ENCODE assay signal across 4 fruit fly cellular contexts in genomic region chr2L:6673211-6674012, dm6.
TF ChIP-seq lines count a peak whose summit lies in the region.

Gene Spn27A (minus strand): TSS chr2L:6673347.

TF ChIP-seq in whole organism, adult, 20 proteins besides CTCF, POLR2A, EP300 and RAD21 (continued from another document):
- TF ChIP-seq toe (GFP tag; optimal IDR thresholded peaks at IDR 0.05; lab: Kevin White, UChicago) (no peak), CG14711 (tag; optimal IDR thresholded peaks at IDR 0.05; lab: Kevin White, UChicago) (peak; percentile 61)

TF ChIP-seq in whole organism, embryonic, 481 proteins besides CTCF, POLR2A, EP300 and RAD21 (continued from another document and continues in another):
- TF ChIP-seq nerfin-1 (tag; optimal IDR thresholded peaks at IDR 0.05; lab: Kevin White, UChicago) (peak; percentile 76), CG8765 (GFP tag; IDR thresholded peaks at IDR 0.05; lab: Robert Waterston, UW) (no peak), CG14014 (GFP tag; IDR thresholded peaks at IDR 0.05; lab: Robert Waterston, UW) (0 out of 2 replicates have a peak, but pooled peaks have one; percentile 13), Ets97D (GFP tag; optimal IDR thresholded peaks at IDR 0.05; lab: Kevin White, UChicago) (peak; percentile 65), Atf3 (GFP tag; optimal IDR thresholded peaks at IDR 0.05; lab: Kevin White, UChicago) (peak; percentile 50), CG3726 (GFP tag; IDR thresholded peaks at IDR 0.05; lab: Robert Waterston, UW) (no peak; the same call in 2 of the 3 replicates), CG11456 (GFP tag; IDR thresholded peaks at IDR 0.05; lab: Robert Waterston, UW) (no peak), rib (GFP tag; IDR thresholded peaks at IDR 0.05; lab: Robert Waterston, UW) (0 out of 2 replicates have a peak, but pooled peaks have one; percentile 17), nmo (GFP tag; optimal IDR thresholded peaks at IDR 0.05; lab: Kevin White, UChicago) (peak; percentile 77), CG5245 (GFP tag; optimal IDR thresholded peaks at IDR 0.05; lab: Kevin White, UChicago) (no peak), BEAF-32 (GFP tag; optimal IDR thresholded peaks at IDR 0.05; lab: Kevin White, UChicago) (peak; percentile 42), ranshi (GFP tag; IDR thresholded peaks at IDR 0.05; lab: Robert Waterston, UW) (no peak), CG1602 (GFP tag; optimal IDR thresholded peaks at IDR 0.05; lab: Kevin White, UChicago) (peak; percentile 46), pfk (GFP tag; optimal IDR thresholded peaks at IDR 0.05; lab: Kevin White, UChicago) (no peak), CG9932 (GFP tag; IDR thresholded peaks at IDR 0.05; lab: Robert Waterston, UW) (peak; percentile 42; the same call in 1 of the 2 replicates), Hand (GFP tag; optimal IDR thresholded peaks at IDR 0.05; lab: Kevin White, UChicago) (no peak), Hey (tag; optimal IDR thresholded peaks at IDR 0.05; lab: Kevin White, UChicago) (no peak), Gsc (GFP tag; IDR thresholded peaks at IDR 0.05; lab: Robert Waterston, UW) (no peak), zen (tag; optimal IDR thresholded peaks at IDR 0.05; lab: Kevin White, UChicago) (peak; percentile 50), dmrt99B (tag; optimal IDR thresholded peaks at IDR 0.05; lab: Kevin White, UChicago) (no peak), CG18619 (GFP tag; optimal IDR thresholded peaks at IDR 0.05; lab: Kevin White, UChicago) (no peak), Myb (GFP tag; optimal IDR thresholded peaks at IDR 0.05; lab: Kevin White, UChicago) (peak; percentile 79), Side (GFP tag; optimal IDR thresholded peaks at IDR 0.05; lab: Kevin White, UChicago) (peak; percentile 54), CG32532 (GFP tag; IDR thresholded peaks at IDR 0.05; lab: Robert Waterston, UW) (no peak; the same call in 1 of the 2 replicates), sens (GFP tag; lab: Kevin White, UChicago) (peak; percentile 97), CG12744 (GFP tag; optimal IDR thresholded peaks at IDR 0.05; lab: Kevin White, UChicago) (no peak), Mes4 (GFP tag; optimal IDR thresholded peaks at IDR 0.05; lab: Kevin White, UChicago) (peak; percentile 27), stwl (tag; optimal IDR thresholded peaks at IDR 0.05; lab: Kevin White, UChicago) (peak; percentile 90), pho (GFP tag; optimal IDR thresholded peaks at IDR 0.05; lab: Kevin White, UChicago) (peak; percentile 51), jumu (GFP tag; optimal IDR thresholded peaks at IDR 0.05; lab: Kevin White, UChicago) (peak; percentile 31), wor (GFP tag; IDR thresholded peaks at IDR 0.05; lab: Robert Waterston, UW) (no peak; the same call in 1 of the 2 replicates), CG4360 (GFP tag; IDR thresholded peaks at IDR 0.05; lab: Robert Waterston, UW) (peak; percentile 5; the same call in 1 of the 2 replicates), bcd (GFP tag; optimal IDR thresholded peaks at IDR 0.05; lab: Kevin White, UChicago) (no peak), CG2678 (tag; optimal IDR thresholded peaks at IDR 0.05; lab: Kevin White, UChicago) (peak; percentile 74), CG7556 (GFP tag; optimal IDR thresholded peaks at IDR 0.05; lab: Kevin White, UChicago) (peak; percentile 68), dysf (GFP tag; IDR thresholded peaks at IDR 0.05; lab: Robert Waterston, UW) (peak; percentile 54), Antp (GFP tag; optimal IDR thresholded peaks at IDR 0.05; lab: Kevin White, UChicago) (peak; percentile 50), CG1024 (GFP tag; IDR thresholded peaks at IDR 0.05; lab: Robert Waterston, UW) (no peak), TFAM (GFP tag; optimal IDR thresholded peaks at IDR 0.05; lab: Kevin White, UChicago) (no peak), Tbp (GFP tag; optimal IDR thresholded peaks at IDR 0.05; lab: Kevin White, UChicago) (no peak), amos (GFP tag; IDR thresholded peaks at IDR 0.05; lab: Robert Waterston, UW; ENCODE audit: partially characterized antibody) (peak; percentile 45; the same call in 1 of the 2 replicates), org-1 (GFP tag; optimal IDR thresholded peaks at IDR 0.05; lab: Kevin White, UChicago) (peak; percentile 23), Spps (tag; optimal IDR thresholded peaks at IDR 0.05; lab: Kevin White, UChicago) (peak; percentile 36)

TF ChIP-seq in whole organism, prepupa, 60 proteins besides CTCF, POLR2A, EP300 and RAD21 (continued from another document):
- TF ChIP-seq CG3919 (GFP tag; optimal IDR thresholded peaks at IDR 0.05; lab: Kevin White, UChicago) (no peak), CG6808 (GFP tag; optimal IDR thresholded peaks at IDR 0.05; lab: Kevin White, UChicago) (no peak), CG6276 (GFP tag; optimal IDR thresholded peaks at IDR 0.05; lab: Kevin White, UChicago) (no peak), esn (GFP tag; optimal IDR thresholded peaks at IDR 0.05; lab: Kevin White, UChicago) (peak; percentile 78), Ets21C (GFP tag; optimal IDR thresholded peaks at IDR 0.05; lab: Kevin White, UChicago) (peak; percentile 45), ss (GFP tag; optimal IDR thresholded peaks at IDR 0.05; lab: Kevin White, UChicago) (no peak), CG11902 (GFP tag; optimal IDR thresholded peaks at IDR 0.05; lab: Kevin White, UChicago) (no peak), svp (GFP tag; lab: Kevin White, UChicago) (no peak), CG11294 (GFP tag; IDR thresholded peaks at IDR 0.05; lab: Robert Waterston, UW) (peak; percentile 52; the same call in 1 of the 2 replicates), CG3032 (tag; optimal IDR thresholded peaks at IDR 0.05; lab: Kevin White, UChicago) (peak; percentile 73), CG4318 (GFP tag; optimal IDR thresholded peaks at IDR 0.05; lab: Kevin White, UChicago) (no peak), fd59A (GFP tag; optimal IDR thresholded peaks at IDR 0.05; lab: Kevin White, UChicago) (peak; percentile 60), Hr4 (GFP tag; optimal IDR thresholded peaks at IDR 0.05; lab: Kevin White, UChicago) (peak; percentile 88), CG16779 (tag; optimal IDR thresholded peaks at IDR 0.05; lab: Kevin White, UChicago) (no peak), Eip75B (GFP tag; optimal IDR thresholded peaks at IDR 0.05; lab: Kevin White, UChicago) (no peak), acj6 (GFP tag; optimal IDR thresholded peaks at IDR 0.05; lab: Kevin White, UChicago) (peak; percentile 78), salr (GFP tag; optimal IDR thresholded peaks at IDR 0.05; lab: Kevin White, UChicago) (no peak), CG11762 (GFP tag; optimal IDR thresholded peaks at IDR 0.05; lab: Kevin White, UChicago; ENCODE audit: insufficient read depth) (peak; percentile 60), Eip93F (GFP tag; optimal IDR thresholded peaks at IDR 0.05; lab: Kevin White, UChicago) (no peak), CG6792 (GFP tag; optimal IDR thresholded peaks at IDR 0.05; lab: Kevin White, UChicago) (peak; percentile 65), Blimp-1 (GFP tag; optimal IDR thresholded peaks at IDR 0.05; lab: Kevin White, UChicago) (peak; percentile 20), CG10669 (GFP tag; optimal IDR thresholded peaks at IDR 0.05; lab: Kevin White, UChicago) (no peak), CG6163 (GFP tag; IDR thresholded peaks at IDR 0.05; lab: Robert Waterston, UW) (no peak; the same call in 2 of the 3 replicates), Sox15 (GFP tag; optimal IDR thresholded peaks at IDR 0.05; lab: Kevin White, UChicago) (peak; percentile 67), eg (GFP tag; IDR thresholded peaks at IDR 0.05; lab: Robert Waterston, UW) (peak; percentile 82), Lpt (GFP tag; optimal IDR thresholded peaks at IDR 0.05; lab: Kevin White, UChicago) (no peak), achi (GFP tag; optimal IDR thresholded peaks at IDR 0.05; lab: Kevin White, UChicago) (no peak), CG34406 (GFP tag; optimal IDR thresholded peaks at IDR 0.05; lab: Kevin White, UChicago) (no peak), CG8632 (GFP tag; optimal IDR thresholded peaks at IDR 0.05; lab: Kevin White, UChicago) (peak; percentile 66), net (GFP tag; optimal IDR thresholded peaks at IDR 0.05; lab: Kevin White, UChicago) (no peak), dsx (GFP tag; optimal IDR thresholded peaks at IDR 0.05; lab: Kevin White, UChicago; ENCODE audit: poor library complexity, severe bottlenecking) (no peak), Met (GFP tag; optimal IDR thresholded peaks at IDR 0.05; lab: Kevin White, UChicago) (no peak), Sox14 (GFP tag; optimal IDR thresholded peaks at IDR 0.05; lab: Kevin White, UChicago) (peak; percentile 85), cyc (GFP tag; optimal IDR thresholded peaks at IDR 0.05; lab: Kevin White, UChicago) (peak; percentile 68), CG15336 (GFP tag; IDR thresholded peaks at IDR 0.05; lab: Robert Waterston, UW) (peak; percentile 79), CG8119 (GFP tag; IDR thresholded peaks at IDR 0.05; lab: Robert Waterston, UW) (peak; percentile 73), Sox102F (GFP tag; optimal IDR thresholded peaks at IDR 0.05; lab: Kevin White, UChicago) (no peak), Eip78C (GFP tag; lab: Kevin White, UChicago) (peak; percentile 93), CG32006 (GFP tag; optimal IDR thresholded peaks at IDR 0.05; lab: Kevin White, UChicago) (no peak), Hr39 (GFP tag; optimal IDR thresholded peaks at IDR 0.05; lab: Kevin White, UChicago) (no peak)

TF ChIP-seq in whole organism, wandering third instar larva, 38 proteins besides CTCF, POLR2A, EP300 and RAD21 (continued from another document):
- peak; percentile 76 for TF ChIP-seq woc (GFP tag; optimal IDR thresholded peaks at IDR 0.05; lab: Kevin White, UChicago)
